Fruit fly (Drosophila melanogaster) S2 (cell line): ENCODE data around the gene CG43168.

Experiments used
- CG8478 ChIP-seq: fragments of >200 bp; optimal IDR thresholded peaks from 2 replicates; lab custom pipeline; 2018
- CTCF ChIP-seq, 2 experiments: fragments of >200 bp; optimal IDR thresholded peaks; 2 replicates each; lab custom pipeline; 2018

DNA sequence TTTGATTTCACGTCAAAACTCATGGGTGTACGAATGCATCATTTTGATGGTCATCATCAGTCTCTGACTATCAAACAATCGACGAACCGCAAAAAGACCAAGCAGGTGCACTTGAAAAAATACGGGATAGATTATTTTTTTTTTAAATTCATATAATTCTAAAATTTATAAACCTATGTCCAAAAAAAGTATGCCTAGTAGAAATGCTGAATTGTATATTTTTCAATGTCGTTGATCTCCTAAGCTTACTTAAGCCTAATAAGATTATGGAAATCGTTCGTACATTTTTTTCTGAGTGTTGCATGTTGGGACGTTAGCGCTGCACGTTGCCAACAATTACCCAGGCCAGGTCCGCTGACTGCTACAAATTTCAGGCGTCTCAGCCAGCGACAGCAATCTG is 33.0 kb downstream of the CG43168 start:
- no peak for TF ChIP-seq CTCF (optimal IDR thresholded peaks at IDR 0.05; lab: Kevin White, UChicago)
- TF ChIP-seq CG8478 (lab: Kevin White, UChicago) = no peak
